Fruit fly (Drosophila melanogaster) whole organism, wandering third instar larva: ENCODE data around the gene CG13247.
A peak's percentile ranks its signal among the peaks of the same experiment; 100 is the strongest.

Experiments used
- Abd-B ChIP-seq: fragments of >200 bp; optimal IDR thresholded peaks from 2 replicates; lab custom pipeline; 2017; ENCODE audit warnings: missing biosample characterization, missing genetic modification characterization
- CG32264 ChIP-seq: fragments of 200-800 bp; sonication (Bioruptor generic); optimal IDR thresholded peaks from 2 replicates; lab custom pipeline; 2016; ENCODE audit warnings: missing biosample characterization, missing genetic modification characterization
- CG9705 ChIP-seq: fragments of 200-800 bp; sonication (Bioruptor generic); optimal IDR thresholded peaks from 2 replicates; lab custom pipeline; 2018; ENCODE audit warnings: missing biosample characterization, mild to moderate bottlenecking, missing genetic modification characterization
- CrebA ChIP-seq: fragments of 200-800 bp; sonication (Bioruptor generic); optimal IDR thresholded peaks from 2 replicates; lab custom pipeline; 2016; ENCODE audit warnings: missing biosample characterization, mild to moderate bottlenecking, missing genetic modification characterization, borderline replicate concordance
- Dfd ChIP-seq: fragments of >200 bp; optimal IDR thresholded peaks from 2 replicates; lab custom pipeline; 2017; ENCODE audit warnings: missing biosample characterization, missing genetic modification characterization
- Dif ChIP-seq: fragments of 200-275, 200-300 bp; sonication (Bioruptor generic); optimal IDR thresholded peaks from 2 replicates; lab custom pipeline; 2018; ENCODE audit warnings: missing biosample characterization, missing genetic modification characterization; ENCODE audit not compliant: partially characterized antibody
- GATAd ChIP-seq: sonication (Bioruptor generic); optimal IDR thresholded peaks from 2 replicates; lab custom pipeline; 2016; ENCODE audit warnings: missing biosample characterization, missing genetic modification characterization
- HLH106 ChIP-seq: fragments of 200-800 bp; optimal IDR thresholded peaks from 3 replicates; lab custom pipeline; 2019; ENCODE audit warnings: missing biosample characterization, mild to moderate bottlenecking, missing genetic modification characterization, moderate library complexity
- Hr83 ChIP-seq: fragments of 200-300 bp; sonication (Bioruptor generic); optimal IDR thresholded peaks from 2 replicates; lab custom pipeline; 2016; ENCODE audit warnings: missing biosample characterization, mild to moderate bottlenecking, missing genetic modification characterization, moderate library complexity; ENCODE audit not compliant: poor library complexity, severe bottlenecking
- Jra ChIP-seq: sonication (Bioruptor generic); optimal IDR thresholded peaks from 2 replicates; lab custom pipeline; 2016; ENCODE audit warnings: missing biosample characterization, missing genetic modification characterization
- Myc ChIP-seq: fragments of >200 bp; optimal IDR thresholded peaks from 2 replicates; lab custom pipeline; 2017
- N ChIP-seq: fragments of >200 bp; optimal IDR thresholded peaks from 2 replicates; lab custom pipeline; 2018; ENCODE audit warnings: missing biosample characterization, missing external identifiers, missing genetic modification characterization
- OdsH ChIP-seq: fragments of 200-800 bp; sonication (Bioruptor generic); optimal IDR thresholded peaks from 2 replicates; lab custom pipeline; 2016; ENCODE audit warnings: missing biosample characterization, mild to moderate bottlenecking, missing genetic modification characterization
- Rel ChIP-seq, 2 experiments: fragments of 200-800 bp; sonication (Bioruptor generic) in 1 of 2; optimal IDR thresholded peaks; 2 replicates in 1 of 2; 3 replicates in 1 of 2; lab custom pipeline; 2016 to 2019; ENCODE audit warnings: mild to moderate bottlenecking in 2 of 2, missing biosample characterization in 2 of 2, missing genetic modification characterization in 2 of 2, moderate library complexity in 1 of 2
- Sp1 ChIP-seq: fragments of 200-800 bp; sonication (Bioruptor generic); optimal IDR thresholded peaks from 3 replicates; lab custom pipeline; 2019; ENCODE audit warnings: missing biosample characterization, mild to moderate bottlenecking, missing genetic modification characterization, moderate library complexity
- Vsx2 ChIP-seq: fragments of 200-300, 225-300 bp; sonication (Bioruptor generic); optimal IDR thresholded peaks from 2 replicates; lab custom pipeline; 2018; ENCODE audit warnings: missing biosample characterization, missing genetic modification characterization; ENCODE audit not compliant: partially characterized antibody
- br ChIP-seq: fragments of 200-800 bp; sonication (Bioruptor generic); optimal IDR thresholded peaks from 2 replicates; lab custom pipeline; 2016; ENCODE audit warnings: missing biosample characterization, missing genetic modification characterization
- brk ChIP-seq: fragments of 200-800 bp; sonication (Bioruptor generic); optimal IDR thresholded peaks from 2 replicates; lab custom pipeline; 2016; ENCODE audit warnings: missing biosample characterization, mild to moderate bottlenecking, missing genetic modification characterization
- dl ChIP-seq, 2 experiments: fragments of 175-275, 200-275 bp in 1 of 2; fragments of 200-275 bp in 1 of 2; sonication (Bioruptor generic); optimal IDR thresholded peaks; lab custom pipeline; 2018; ENCODE audit warnings: mild to moderate bottlenecking in 2 of 2, missing biosample characterization in 2 of 2, missing genetic modification characterization in 2 of 2, moderate library complexity in 2 of 2; ENCODE audit not compliant: partially characterized antibody in 2 of 2, insufficient read depth in 1 of 2
- ey ChIP-seq: fragments of 200-800 bp; sonication (Bioruptor generic); optimal IDR thresholded peaks from 2 replicates; lab custom pipeline; 2016; ENCODE audit warnings: missing biosample characterization, missing genetic modification characterization
- foxo ChIP-seq, 2 experiments: fragments of 200-800 bp; sonication (Bioruptor generic); optimal IDR thresholded peaks; 2 replicates in 1 of 2; 3 replicates in 1 of 2; lab custom pipeline; 2016 to 2017; ENCODE audit warnings: missing biosample characterization in 2 of 2, missing genetic modification characterization in 2 of 2
- fru ChIP-seq: fragments of 200-800 bp; sonication (Bioruptor generic); optimal IDR thresholded peaks from 3 replicates; lab custom pipeline; 2016; ENCODE audit warnings: missing biosample characterization, mild to moderate bottlenecking, missing genetic modification characterization
- h ChIP-seq: fragments of 200-800 bp; sonication (Bioruptor generic); optimal IDR thresholded peaks from 3 replicates; lab custom pipeline; 2016; ENCODE audit warnings: missing biosample characterization, mild to moderate bottlenecking, missing genetic modification characterization
- lola ChIP-seq: fragments of >200 bp; optimal IDR thresholded peaks from 2 replicates; lab custom pipeline; 2017; ENCODE audit warnings: missing biosample characterization, missing genetic modification characterization
- pan ChIP-seq: fragments of >200 bp; optimal IDR thresholded peaks from 2 replicates; lab custom pipeline; 2017
- psq ChIP-seq: fragments of 200-800 bp; sonication (Bioruptor generic); optimal IDR thresholded peaks from 3 replicates; lab custom pipeline; 2017; ENCODE audit warnings: missing biosample characterization, mild to moderate bottlenecking, missing genetic modification characterization, moderate library complexity
- rgr ChIP-seq: fragments of 200-800 bp; sonication (Bioruptor generic); optimal IDR thresholded peaks from 3 replicates; lab custom pipeline; 2016; ENCODE audit warnings: missing biosample characterization, mild to moderate bottlenecking, missing genetic modification characterization
- sv ChIP-seq: fragments of 200-800 bp; sonication (Bioruptor generic); optimal IDR thresholded peaks from 3 replicates; lab custom pipeline; 2016; ENCODE audit warnings: missing biosample characterization, missing genetic modification characterization
- tai ChIP-seq: sonication (Bioruptor generic); optimal IDR thresholded peaks from 2 replicates; lab custom pipeline; 2016; ENCODE audit warnings: missing biosample characterization, missing genetic modification characterization
- usp ChIP-seq: fragments of >200 bp; optimal IDR thresholded peaks from 2 replicates; lab custom pipeline; 2017; ENCODE audit warnings: missing biosample characterization, missing genetic modification characterization

Gene CG13247

dm6 chr3L:20385006-20385405 is 14.9 kb downstream of the CG13247 start:
- TF ChIP-seq Abd-B (GFP tag; lab: Kevin White, UChicago): no peak
- TF ChIP-seq N (GFP tag; lab: Kevin White, UChicago): no peak
- no peak for TF ChIP-seq dl (GFP tag; optimal IDR thresholded peaks at IDR 0.05; lab: Kevin White, UChicago; ENCODE audit: insufficient read depth in 1 of 2, partially characterized antibody in 2 of 2)
- TF ChIP-seq usp (GFP tag; lab: Kevin White, UChicago): no peak
- TF ChIP-seq tai (GFP tag; lab: Kevin White, UChicago): no peak
- TF ChIP-seq Dif (GFP tag; lab: Kevin White, UChicago): no peak
- no peak for TF ChIP-seq HLH106 (tag; lab: Kevin White, UChicago)
- TF ChIP-seq h (GFP tag; lab: Kevin White, UChicago): no peak
- no peak for TF ChIP-seq Hr83 (GFP tag; lab: Kevin White, UChicago)
- TF ChIP-seq pan (lab: Kevin White, UChicago): no peak
- no peak for TF ChIP-seq OdsH (GFP tag; lab: Kevin White, UChicago)
- TF ChIP-seq foxo (GFP tag; optimal IDR thresholded peaks at IDR 0.05; lab: Kevin White, UChicago): no peak
- TF ChIP-seq lola (GFP tag; lab: Kevin White, UChicago): no peak
- TF ChIP-seq ey: no peak
- TF ChIP-seq, all 38 proteins: peak for 0

DNA sequence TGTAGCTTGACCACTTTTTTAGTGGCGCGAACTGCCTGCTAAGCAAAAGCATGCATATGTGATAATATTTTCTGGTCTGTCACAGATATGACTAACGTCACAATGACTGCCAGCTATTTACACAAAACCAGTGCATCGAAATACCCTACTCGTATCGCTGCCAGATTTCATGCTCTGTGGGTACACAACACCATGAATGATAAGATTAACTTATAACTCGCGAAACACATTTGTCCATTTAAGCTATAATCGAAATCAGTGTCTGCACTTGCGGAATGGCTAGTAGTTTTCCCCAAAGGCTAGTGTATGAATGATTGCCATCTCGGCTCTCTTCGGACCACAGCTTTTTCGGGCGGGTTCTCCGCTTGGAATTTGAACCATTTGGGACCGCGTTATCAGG is 15.3 kb downstream of the CG13247 start:
- TF ChIP-seq Hr83 (GFP tag; lab: Kevin White, UChicago) (peak; percentile 26), N (GFP tag; lab: Kevin White, UChicago) (no peak), rgr (GFP tag; lab: Kevin White, UChicago) (peak; percentile 16), brk (GFP tag; lab: Kevin White, UChicago) (no peak)

- TF ChIP-seq rgr (GFP tag; lab: Kevin White, UChicago): no peak
- no peak for TF ChIP-seq Vsx2
- TF ChIP-seq dl (GFP tag; optimal IDR thresholded peaks at IDR 0.05; lab: Kevin White, UChicago; ENCODE audit: insufficient read depth in 1 of 2, partially characterized antibody in 2 of 2): no peak
- peak; percentile 6 for TF ChIP-seq Sp1
- no peak for TF ChIP-seq foxo (GFP tag; optimal IDR thresholded peaks at IDR 0.05; lab: Kevin White, UChicago)
- TF ChIP-seq CG9705 (GFP tag; lab: Kevin White, UChicago): no peak
- no peak for TF ChIP-seq Rel (GFP tag; optimal IDR thresholded peaks at IDR 0.05; lab: Kevin White, UChicago)
- peak; percentile 76 for TF ChIP-seq Rel (tag; optimal IDR thresholded peaks at IDR 0.05; lab: Kevin White, UChicago)
- no peak for TF ChIP-seq lola (GFP tag; lab: Kevin White, UChicago)
- TF ChIP-seq ey: no peak
Observed at dm6 chr3L:20385969-20386370, 15.9 kb downstream of the CG13247 start.

DNA sequence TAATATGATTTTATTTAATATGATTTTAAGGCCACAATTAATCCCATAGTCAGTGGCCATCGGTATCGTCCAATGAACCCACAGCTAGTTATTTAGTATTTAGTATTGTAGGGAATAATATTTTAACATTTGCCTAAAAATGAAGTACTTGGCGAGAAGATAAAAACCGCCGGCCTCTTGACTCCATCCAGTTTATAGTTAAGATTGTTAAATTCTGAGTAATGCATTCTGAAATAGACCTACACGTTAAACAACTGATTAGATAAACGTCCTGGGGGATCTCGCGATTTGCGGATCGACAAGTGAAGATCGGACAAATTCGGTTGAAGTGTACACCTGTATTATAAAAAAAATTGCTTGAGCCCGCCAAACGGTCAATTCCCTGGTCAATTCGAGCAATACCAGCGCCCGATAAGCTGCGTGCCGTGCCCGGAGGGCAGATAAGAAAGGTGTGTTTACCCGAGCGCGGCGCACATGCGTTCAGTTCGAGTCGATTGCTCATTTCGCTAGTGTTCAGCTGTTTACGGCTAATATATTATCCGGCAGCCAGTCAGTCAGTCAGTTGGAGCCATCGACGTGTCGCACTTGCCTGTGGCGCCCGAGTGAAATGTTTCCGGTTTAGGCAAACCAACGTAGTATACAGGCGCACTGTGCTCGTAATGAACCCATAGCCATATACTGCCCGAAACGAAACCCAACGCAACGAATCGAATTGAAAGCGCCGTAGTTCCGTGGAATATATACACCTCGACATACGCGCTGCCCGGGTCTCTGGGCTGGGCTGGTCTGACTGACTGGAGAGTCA is 17.1 kb downstream of the CG13247 start:
- TF ChIP-seq tai (GFP tag; lab: Kevin White, UChicago): no peak
- peak; percentile 0 for TF ChIP-seq Jra
- no peak for TF ChIP-seq CrebA (GFP tag; lab: Kevin White, UChicago)
- peak; percentile 5 for TF ChIP-seq Sp1
- TF ChIP-seq Rel (GFP tag; optimal IDR thresholded peaks at IDR 0.05; lab: Kevin White, UChicago): no peak
- peak; percentile 79 for TF ChIP-seq Rel (tag; optimal IDR thresholded peaks at IDR 0.05; lab: Kevin White, UChicago)
- peak; percentile 37 for TF ChIP-seq Hr83 (GFP tag; lab: Kevin White, UChicago)
- TF ChIP-seq h (GFP tag; lab: Kevin White, UChicago): peak; percentile 59

- TF ChIP-seq Dfd (GFP tag; lab: Kevin White, UChicago) (no peak), GATAd (GFP tag; lab: Kevin White, UChicago) (no peak), Jra (no peak), CG32264 (no peak), Myc (lab: Kevin White, UChicago) (no peak), fru (GFP tag; lab: Kevin White, UChicago) (no peak), OdsH (GFP tag; lab: Kevin White, UChicago) (no peak), psq (GFP tag; lab: Kevin White, UChicago) (no peak), br (GFP tag; lab: Kevin White, UChicago) (no peak), rgr (GFP tag; lab: Kevin White, UChicago) (no peak), usp (GFP tag; lab: Kevin White, UChicago) (no peak), Dif (GFP tag; lab: Kevin White, UChicago) (no peak), sv (GFP tag; lab: Kevin White, UChicago) (no peak)
Observed at dm6 chr3L:20387843-20388163, 17.7 kb downstream of the CG13247 start.
